Worm (Caenorhabditis elegans) whole organism, L4/young adult: ENCODE results near the gene grd-14.

Source experiments
- W03F9.2 ChIP-seq: fragments of 150-350 bp; optimal IDR thresholded peaks from 2 replicates; lab custom pipeline; 2014; ENCODE audit warnings: missing biosample characterization, missing genetic modification characterization
- dao-5 ChIP-seq: sonication (generic microtip); optimal IDR thresholded peaks from 2 replicates; lab custom pipeline; 2016; ENCODE audit warnings: missing genotype, missing genetic modification characterization, moderate library complexity, missing compliant biosample characterization
- him-1 ChIP-seq: sonication (generic microtip); optimal IDR thresholded peaks from 2 replicates; lab custom pipeline; 2016; ENCODE audit warnings: missing genotype, missing genetic modification reagents, missing genetic modification characterization, missing compliant biosample characterization

- TF ChIP-seq him-1 (tag; lab: Kevin White, UChicago), result no peak
- no peak for TF ChIP-seq W03F9.2 (tag; lab: Kevin White, UChicago)
- no peak for TF ChIP-seq dao-5
Observed at ce11 chrX:8492750-8493149, 7.1 kb upstream of the grd-14 start.
